Fruit fly (Drosophila melanogaster) whole organism, pupa: ENCODE measurements around the gene Obp99c.

ENCODE experiments used
- CG12605 ChIP-seq: fragments of 200-800 bp; sonication (Bioruptor generic); IDR thresholded peaks from 2 replicates; pipeline ENCODE4 v1.3.6; 2022; ENCODE audit warnings: missing biosample characterization, missing genetic modification characterization
- CG34367 ChIP-seq: fragments of 200-800 bp; sonication (Bioruptor generic); optimal IDR thresholded peaks from 2 replicates; lab custom pipeline; 2018; ENCODE audit warnings: missing biosample characterization, mild to moderate bottlenecking, missing genetic modification characterization
- CG8159 ChIP-seq: fragments of 200-800 bp; sonication (Bioruptor generic); optimal IDR thresholded peaks from 3 replicates; lab custom pipeline; 2018; ENCODE audit warnings: missing biosample characterization, mild to moderate bottlenecking, missing genetic modification characterization, moderate library complexity
- EcR ChIP-seq: fragments of 200-800 bp; sonication (Bioruptor generic); optimal IDR thresholded peaks from 3 replicates; lab custom pipeline; 2019; ENCODE audit warnings: missing biosample characterization, missing genetic modification characterization, mild to moderate bottlenecking, moderate library complexity, missing genetic modification reagents
- Snoo ChIP-seq: fragments of 200-800 bp; sonication (Bioruptor generic); optimal IDR thresholded peaks from 3 replicates; lab custom pipeline; 2017; ENCODE audit warnings: missing biosample characterization, mild to moderate bottlenecking, missing genetic modification characterization, inconsistent platforms
- rn ChIP-seq: fragments of 200-800 bp; sonication (Bioruptor generic); IDR thresholded peaks from 2 replicates; pipeline ENCODE4 v1.3.6; 2022; ENCODE audit warnings: missing biosample characterization, missing genetic modification characterization

dm6 chr3R:29697841-29698240 lies 8.7 kb upstream of the Obp99c start:
- TF ChIP-seq rn (GFP tag; lab: Robert Waterston, UW) (no peak), CG34367 (tag; lab: Kevin White, UChicago) (no peak), EcR (GFP tag; lab: Kevin White, UChicago) (no peak), CG8159 (tag; lab: Kevin White, UChicago) (no peak), CG12605 (GFP tag; lab: Robert Waterston, UW) (no peak), Snoo (no peak)
